Worm (Caenorhabditis elegans): ENCODE measurements around the gene mboa-2.

mboa-2 gene

ce11 chrV:11071453-11071852 lies 50.8 kb downstream of the mboa-2 start:
- peak; percentile 22 for TF ChIP-seq fos-1 (tag; optimal IDR thresholded peaks at IDR 0.05)
- TF ChIP-seq ztf-7 (tag; optimal IDR thresholded peaks at IDR 0.05) = no peak
- TF ChIP-seq nhr-28 (tag; optimal IDR thresholded peaks at IDR 0.05) = no peak

- TF ChIP-seq fos-1 (tag; optimal IDR thresholded peaks at IDR 0.05) (no peak), hlh-11 (tag; optimal IDR thresholded peaks at IDR 0.05) (peak; percentile 60), T26A8.4 (GFP tag; IDR thresholded peaks at IDR 0.05) (no peak), daf-16 (GFP tag; optimal IDR thresholded peaks at IDR 0.05) (no peak), daf-16 (tag; optimal IDR thresholded peaks at IDR 0.05) (peak; percentile 99), nhr-77 (tag; optimal IDR thresholded peaks at IDR 0.05) (peak; percentile 85), dmd-6 (GFP tag; IDR thresholded peaks at IDR 0.05) (peak; percentile 71), pqm-1 (tag; optimal IDR thresholded peaks at IDR 0.05) (peak; percentile 69), dpl-1 (GFP tag; optimal IDR thresholded peaks at IDR 0.05) (no peak), nhr-10 (tag; optimal IDR thresholded peaks at IDR 0.05) (no peak), lsy-2 (tag; optimal IDR thresholded peaks at IDR 0.05) (peak in 1 of 2 experiments; percentile 27), dve-1 (tag; optimal IDR thresholded peaks at IDR 0.05; ENCODE audit: insufficient read depth) (peak; percentile 68), unc-62 (GFP tag; optimal IDR thresholded peaks at IDR 0.05 in 1 of 2) (peak in 1 of 2 experiments; percentile 15), unc-62 (tag; optimal IDR thresholded peaks at IDR 0.05) (no peak), hlh-30 (tag; optimal IDR thresholded peaks at IDR 0.05; ENCODE audit: insufficient read depth) (peak; percentile 40), nhr-28 (tag; optimal IDR thresholded peaks at IDR 0.05) (peak; percentile 89), lin-39 (tag; optimal IDR thresholded peaks at IDR 0.05) (no peak)
These were observed 51.9 kb downstream of the mboa-2 start for ce11 chrV:11070388-11070787.
